Worm (Caenorhabditis elegans) whole organism, L1 larva: ENCODE data around the gene F22F4.9.

ENCODE experiments used
- C04F5.9 ChIP-seq: sonication (generic microtip); optimal IDR thresholded peaks from 2 replicates; lab custom pipeline; 2016; ENCODE audit warnings: missing genetic modification characterization, missing compliant biosample characterization
- C16A3.4 ChIP-seq: fragments of 150-350 bp; optimal IDR thresholded peaks from 2 replicates; lab custom pipeline; 2014; ENCODE audit warnings: missing biosample characterization, missing genetic modification characterization
- C34B4.2 ChIP-seq: sonication (generic microtip); optimal IDR thresholded peaks from 2 replicates; lab custom pipeline; 2017; ENCODE audit warnings: mild to moderate bottlenecking, missing genetic modification characterization, missing compliant biosample characterization
- Y116A8C.19 ChIP-seq: sonication (generic microtip); optimal IDR thresholded peaks from 2 replicates; lab custom pipeline; 2016; ENCODE audit warnings: missing compliant biosample characterization, missing genetic modification characterization, borderline replicate concordance
- aha-1 ChIP-seq: fragments of 150-350 bp; optimal IDR thresholded peaks from 2 replicates; lab custom pipeline; 2014; ENCODE audit warnings: missing biosample characterization, missing genetic modification characterization
- alr-1 ChIP-seq: fragments of 200-800 bp; sonication (Bioruptor generic); optimal IDR thresholded peaks from 2 replicates; lab custom pipeline; 2018; ENCODE audit warnings: borderline replicate concordance, mild to moderate bottlenecking, missing genetic modification characterization, missing compliant biosample characterization
- aly-2 ChIP-seq: fragments of 150-350 bp; optimal IDR thresholded peaks from 2 replicates; lab custom pipeline; 2014; ENCODE audit warnings: missing biosample characterization, missing genetic modification characterization
- ama-1 ChIP-seq: fragments of 150-350 bp; optimal IDR thresholded peaks from 2 replicates; lab custom pipeline; 2014
- blmp-1 ChIP-seq: fragments of 150-350 bp; optimal IDR thresholded peaks from 2 replicates; lab custom pipeline; 2014; ENCODE audit warnings: missing biosample characterization, missing genetic modification characterization
- ceh-82 ChIP-seq, 3 experiments: fragments of 150-350 bp in 1 of 3; sonication (generic microtip) in 2 of 3; optimal IDR thresholded peaks; 2 replicates each; lab custom pipeline; 2014 to 2017; ENCODE audit warnings: missing biosample characterization in 3 of 3, missing genetic modification characterization in 3 of 3
- ceh-88 ChIP-seq: fragments of 200-800 bp; sonication (Bioruptor generic); IDR thresholded peaks from 2 replicates; pipeline ENCODE4 v1.3.6; 2022; ENCODE audit warnings: missing genetic modification characterization, missing compliant biosample characterization
- dpl-1 ChIP-seq, 3 experiments: fragments of 150-350 bp in 2 of 3; sonication (generic microtip) in 1 of 3; optimal IDR thresholded peaks; 2 replicates each; lab custom pipeline; 2014 to 2017; ENCODE audit warnings: missing biosample characterization in 3 of 3, missing genetic modification characterization in 3 of 3, missing genetic modification reagents in 3 of 3
- efl-3 ChIP-seq: fragments of 200-800 bp; sonication (Bioruptor generic); optimal IDR thresholded peaks from 2 replicates; lab custom pipeline; 2018; ENCODE audit warnings: mild to moderate bottlenecking, missing genetic modification characterization, missing compliant biosample characterization
- egl-13 ChIP-seq: sonication (generic microtip); optimal IDR thresholded peaks from 2 replicates; lab custom pipeline; 2016; ENCODE audit warnings: missing genotype, missing genetic modification reagents, missing genetic modification characterization, missing compliant biosample characterization
- elt-2 ChIP-seq: sonication (generic microtip); optimal IDR thresholded peaks from 2 replicates; lab custom pipeline; 2016; ENCODE audit warnings: missing genetic modification characterization, mild to moderate bottlenecking, inconsistent platforms, missing compliant biosample characterization, missing genetic modification reagents
- elt-3 ChIP-seq, 6 experiments: fragments of 150-350 bp in 1 of 6; sonication (generic microtip); optimal IDR thresholded peaks; 2 replicates each; lab custom pipeline; 2017 to 2018; ENCODE audit warnings: missing biosample characterization in 6 of 6, missing genetic modification characterization in 6 of 6, inconsistent platforms in 1 of 6
- fkh-8 ChIP-seq: sonication (generic microtip); optimal IDR thresholded peaks from 2 replicates; lab custom pipeline; 2016; ENCODE audit warnings: mild to moderate bottlenecking, missing genetic modification characterization, missing compliant biosample characterization
- grh-1 ChIP-seq: fragments of 200-800 bp; sonication (Bioruptor generic); IDR thresholded peaks from 2 replicates; pipeline ENCODE4 v1.3.6; 2022; ENCODE audit warnings: missing genetic modification reagents, missing genetic modification characterization, missing compliant biosample characterization
- hlh-17 ChIP-seq: fragments of 200-800 bp; sonication (Bioruptor generic); optimal IDR thresholded peaks from 2 replicates; lab custom pipeline; 2018; ENCODE audit warnings: missing genetic modification characterization, mild to moderate bottlenecking, missing compliant biosample characterization, moderate library complexity, borderline replicate concordance
- hlh-4 ChIP-seq: sonication (generic microtip); optimal IDR thresholded peaks from 2 replicates; lab custom pipeline; 2016; ENCODE audit warnings: mild to moderate bottlenecking, missing genetic modification characterization, missing compliant biosample characterization
- hpl-2 ChIP-seq: fragments of 150-350 bp; optimal IDR thresholded peaks from 2 replicates; lab custom pipeline; 2014; ENCODE audit warnings: missing biosample characterization, missing genetic modification reagents, missing genetic modification characterization
- isw-1 ChIP-seq: fragments of 200-800 bp; sonication (Bioruptor generic); IDR thresholded peaks from 2 replicates; pipeline ENCODE4 v1.3.6; 2022; ENCODE audit warnings: missing genetic modification characterization, missing compliant biosample characterization
- jun-1 ChIP-seq: fragments of 150-350 bp; optimal IDR thresholded peaks from 2 replicates; lab custom pipeline; 2014; ENCODE audit warnings: missing biosample characterization, missing genetic modification reagents, missing genetic modification characterization
- lin-13 ChIP-seq: fragments of 150-350 bp; optimal IDR thresholded peaks from 2 replicates; lab custom pipeline; 2014; ENCODE audit warnings: missing biosample characterization, missing genetic modification reagents, missing genetic modification characterization
- lin-15B ChIP-seq: fragments of 150-350 bp; sonication (generic microtip); optimal IDR thresholded peaks from 3 replicates; lab custom pipeline; 2014; ENCODE audit warnings: missing biosample characterization, missing genetic modification characterization
- lin-39 ChIP-seq: fragments of 150-350 bp; optimal IDR thresholded peaks from 2 replicates; lab custom pipeline; 2014; ENCODE audit warnings: missing biosample characterization, missing genetic modification reagents, missing genetic modification characterization
- lsy-2 ChIP-seq, 2 experiments: fragments of 150-350 bp; optimal IDR thresholded peaks; 2 replicates each; lab custom pipeline; 2014; ENCODE audit warnings: missing biosample characterization in 2 of 2, missing genetic modification characterization in 2 of 2
- mab-9 ChIP-seq: fragments of 200-800 bp; sonication (Bioruptor generic); IDR thresholded peaks from 2 replicates; pipeline ENCODE4 v1.3.6; 2022; ENCODE audit warnings: missing genetic modification reagents, missing genetic modification characterization, missing compliant biosample characterization
- nhr-11 ChIP-seq: fragments of 150-350 bp; optimal IDR thresholded peaks from 2 replicates; lab custom pipeline; 2014; ENCODE audit warnings: missing biosample characterization, missing genetic modification characterization
- nhr-20 ChIP-seq: sonication (generic microtip); optimal IDR thresholded peaks from 2 replicates; lab custom pipeline; 2016; ENCODE audit warnings: mild to moderate bottlenecking, missing genetic modification characterization, missing compliant biosample characterization
- nhr-77 ChIP-seq: fragments of 150-350 bp; optimal IDR thresholded peaks from 2 replicates; lab custom pipeline; 2014; ENCODE audit warnings: missing biosample characterization, missing genetic modification characterization
- nhr-84 ChIP-seq: sonication (generic microtip); optimal IDR thresholded peaks from 2 replicates; lab custom pipeline; 2017; ENCODE audit warnings: missing biosample characterization, missing genetic modification characterization
- nhr-85 ChIP-seq: sonication (generic microtip); peaks from one replicate; lab custom pipeline; 2016; ENCODE audit warnings: missing genetic modification characterization, inconsistent platforms, missing compliant biosample characterization
- nhr-90 ChIP-seq: sonication (generic microtip); optimal IDR thresholded peaks from 2 replicates; lab custom pipeline; 2016; ENCODE audit warnings: mild to moderate bottlenecking, missing genetic modification characterization, missing compliant biosample characterization; ENCODE audit not compliant: poor library complexity
- pag-3 ChIP-seq: sonication (generic microtip); optimal IDR thresholded peaks from 2 replicates; lab custom pipeline; 2017; ENCODE audit warnings: missing genetic modification characterization, mild to moderate bottlenecking, missing compliant biosample characterization, antibody characterized with exemption, borderline replicate concordance; ENCODE audit not compliant: insufficient read depth
- pax-3 ChIP-seq: fragments of 200-800 bp; sonication (Bioruptor generic); optimal IDR thresholded peaks from 2 replicates; lab custom pipeline; 2018; ENCODE audit warnings: mild to moderate bottlenecking, missing genetic modification characterization, moderate library complexity, missing compliant biosample characterization
- rnt-1 ChIP-seq: sonication (generic microtip); optimal IDR thresholded peaks from 2 replicates; lab custom pipeline; 2016; ENCODE audit warnings: mild to moderate bottlenecking, missing genetic modification characterization, moderate library complexity, missing compliant biosample characterization
- snpc-4 ChIP-seq: fragments of 150-350 bp; optimal IDR thresholded peaks from 2 replicates; lab custom pipeline; 2014; ENCODE audit warnings: missing biosample characterization, missing genetic modification characterization
- sptf-1 ChIP-seq: fragments of 150-350 bp; optimal IDR thresholded peaks from 2 replicates; lab custom pipeline; 2014; ENCODE audit warnings: missing biosample characterization, missing genetic modification characterization
- sup-37 ChIP-seq: fragments of 200-800 bp; sonication (Bioruptor generic); optimal IDR thresholded peaks from 2 replicates; lab custom pipeline; 2018; ENCODE audit warnings: mild to moderate bottlenecking, missing genetic modification characterization, missing compliant biosample characterization
- swsn-7 ChIP-seq: sonication (generic microtip); optimal IDR thresholded peaks from 2 replicates; lab custom pipeline; 2016; ENCODE audit warnings: missing genetic modification characterization, missing compliant biosample characterization
- tlp-1 ChIP-seq: fragments of 150-350 bp; optimal IDR thresholded peaks from 2 replicates; lab custom pipeline; 2014; ENCODE audit warnings: missing biosample characterization, missing genetic modification characterization
- unc-130 ChIP-seq: fragments of 150-350 bp; optimal IDR thresholded peaks from 2 replicates; lab custom pipeline; 2017; ENCODE audit warnings: missing biosample characterization, missing genetic modification characterization, inconsistent platforms
- unc-98 ChIP-seq: fragments of 200-800 bp; sonication (Bioruptor generic); IDR thresholded peaks from 2 replicates; pipeline ENCODE4 v1.3.6; 2022; ENCODE audit warnings: missing genetic modification characterization, missing compliant biosample characterization
- xbp-1 ChIP-seq: sonication (generic microtip); optimal IDR thresholded peaks from 2 replicates; lab custom pipeline; 2016; ENCODE audit warnings: missing genetic modification characterization, missing compliant biosample characterization
- zag-1 ChIP-seq: fragments of 150-350 bp; optimal IDR thresholded peaks from 2 replicates; lab custom pipeline; 2014; ENCODE audit warnings: missing biosample characterization, missing genetic modification characterization
- ztf-4 ChIP-seq: fragments of 150-350 bp; optimal IDR thresholded peaks from 2 replicates; lab custom pipeline; 2014; ENCODE audit warnings: missing biosample characterization, missing genetic modification characterization

F22F4.9 gene

DNA sequence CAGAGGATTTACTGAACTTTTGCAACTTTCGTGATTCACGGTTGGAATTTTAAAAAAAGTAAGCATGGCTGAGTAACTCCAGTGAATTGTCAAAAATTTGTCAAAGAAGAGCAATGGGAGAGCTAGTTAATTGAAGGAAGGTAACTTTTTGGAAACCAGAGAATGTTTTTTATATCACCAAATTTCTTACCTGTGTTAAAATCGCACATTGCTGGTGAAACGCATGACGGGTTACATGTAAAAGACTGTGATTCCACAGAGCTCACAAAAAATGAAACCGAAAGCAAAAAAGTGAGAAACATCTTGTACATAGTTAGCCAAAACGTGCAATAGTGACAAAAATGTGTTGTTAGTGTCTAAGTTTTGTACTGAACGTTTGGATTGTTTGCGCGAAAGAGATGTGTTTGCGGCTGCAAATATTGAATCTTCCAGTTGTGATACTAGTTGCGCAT lies at the start of gene F22F4.9:
Gene F22F4.9 (minus strand): TSS at position 402 of the 452 bp plus-strand sequence.
- TF ChIP-seq mab-9 (no peak), pax-3 (no peak), tlp-1 (no peak), hlh-17 (no peak), sptf-1 (tag; lab: Kevin White, UChicago) (no peak), ztf-4 (tag; lab: Kevin White, UChicago) (no peak), swsn-7 (no peak), aly-2 (tag; lab: Kevin White, UChicago) (no peak), aha-1 (no peak), dpl-1 (GFP tag; optimal IDR thresholded peaks at IDR 0.05; lab: Kevin White, UChicago) (no peak), pag-3 (no peak), hlh-4 (tag; lab: Kevin White, UChicago) (no peak), fkh-8 (no peak), unc-98 (no peak), nhr-84 (tag; lab: Kevin White, UChicago) (no peak), lin-15B (tag; lab: Kevin White, UChicago) (no peak), nhr-20 (tag; lab: Kevin White, UChicago) (no peak), unc-130 (tag; lab: Kevin White, UChicago) (no peak), sup-37 (GFP tag; lab: Kevin White, UChicago) (no peak), elt-3 (tag; optimal IDR thresholded peaks at IDR 0.05; lab: Kevin White, UChicago) (no peak)

DNA sequence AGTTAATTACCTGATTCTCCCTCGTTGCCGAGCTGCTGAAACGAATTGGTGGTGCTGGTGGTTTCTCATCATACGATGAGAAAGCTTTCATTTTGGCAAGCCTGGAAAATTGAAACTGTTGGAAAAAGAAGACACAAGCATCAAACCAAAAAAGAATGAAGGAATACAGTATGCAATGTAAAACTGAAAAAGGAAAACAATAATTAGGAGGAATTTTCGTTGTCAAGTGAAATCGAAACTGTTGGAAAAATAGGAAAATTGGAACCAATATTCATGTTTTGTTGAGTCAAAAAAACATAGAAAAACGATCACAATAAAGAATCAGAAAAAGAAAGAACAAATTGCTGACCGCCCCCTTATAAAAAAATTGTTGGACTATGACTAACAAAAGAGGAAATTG lies 49.2 kb upstream of the F22F4.9 start, which contains the start of gene pak-1:
Gene pak-1 (minus strand): TSS at position 101 of the 400 bp plus-strand sequence.
- no peak for TF ChIP-seq zag-1 (tag; lab: Kevin White, UChicago)
- TF ChIP-seq C04F5.9 (tag; lab: Kevin White, UChicago) = no peak
- TF ChIP-seq rnt-1 (tag; lab: Kevin White, UChicago) = no peak
- TF ChIP-seq egl-13 (tag; lab: Kevin White, UChicago) = no peak
- TF ChIP-seq nhr-90 (tag; lab: Kevin White, UChicago) = no peak
- no peak for TF ChIP-seq fkh-8
- no peak for TF ChIP-seq pag-3
- TF ChIP-seq C16A3.4 = no peak
- no peak for TF ChIP-seq jun-1 (tag; lab: Kevin White, UChicago)
- no peak for TF ChIP-seq ceh-82 (tag; optimal IDR thresholded peaks at IDR 0.05; lab: Kevin White, UChicago)
- TF ChIP-seq sptf-1 (tag; lab: Kevin White, UChicago) = no peak
- TF ChIP-seq nhr-11 = no peak
- TF ChIP-seq nhr-20 (tag; lab: Kevin White, UChicago) = no peak

DNA sequence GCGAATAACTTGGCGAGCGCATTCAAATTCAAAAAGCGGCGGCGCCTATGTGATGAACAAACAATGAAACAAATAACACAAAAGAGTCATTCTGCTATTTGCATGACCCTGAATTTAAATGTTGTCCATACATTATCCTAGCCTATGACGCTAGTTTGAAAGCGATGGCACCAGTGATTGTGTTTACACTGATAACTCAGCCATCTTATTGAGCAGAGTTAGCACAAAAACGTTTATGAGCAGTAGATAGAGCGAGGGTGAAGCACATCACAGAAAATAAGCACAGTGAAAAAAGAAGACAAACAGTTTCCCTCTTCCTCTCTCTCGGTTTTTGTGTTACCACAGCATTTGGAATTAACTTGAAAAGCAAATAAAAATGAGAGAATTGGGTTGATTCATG lies 44.0 kb upstream of the F22F4.9 start:
- TF ChIP-seq egl-13 (tag; lab: Kevin White, UChicago) (no peak), ztf-4 (tag; lab: Kevin White, UChicago) (no peak), unc-98 (no peak), sptf-1 (tag; lab: Kevin White, UChicago) (no peak), lin-15B (tag; lab: Kevin White, UChicago) (no peak), lin-13 (GFP tag; lab: Kevin White, UChicago) (no peak), ama-1 (lab: Kevin White, UChicago) (no peak), ceh-82 (tag; optimal IDR thresholded peaks at IDR 0.05; lab: Kevin White, UChicago) (no peak), lin-39 (no peak)

DNA sequence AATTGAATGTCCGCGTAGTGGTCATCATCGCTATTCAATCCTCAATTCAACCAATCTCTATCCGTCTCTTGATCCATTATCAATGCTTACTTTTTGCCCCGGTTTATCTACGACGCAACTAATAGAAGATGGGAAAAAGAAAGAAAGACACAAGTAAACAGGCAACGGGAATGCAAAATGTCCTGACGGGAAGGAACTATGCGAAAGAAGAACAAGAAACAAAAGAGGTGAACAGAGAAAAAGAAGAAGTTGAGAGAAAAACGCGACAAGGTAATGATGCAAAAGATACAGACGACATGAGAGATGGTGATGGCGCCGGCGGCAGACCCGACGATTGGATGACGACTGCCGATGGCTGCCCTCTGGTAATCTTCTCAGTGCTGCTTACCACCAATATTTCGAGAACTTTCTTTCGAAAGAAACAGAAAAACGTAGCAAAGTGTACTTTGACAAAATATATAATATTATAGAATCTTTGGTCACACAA lies 42.7 kb upstream of the F22F4.9 start:
- TF ChIP-seq C04F5.9 (tag; lab: Kevin White, UChicago) (no peak), C34B4.2 (no peak), efl-3 (GFP tag; lab: Kevin White, UChicago) (no peak), xbp-1 (tag; lab: Kevin White, UChicago) (peak; percentile 77), alr-1 (tag; lab: Kevin White, UChicago) (no peak), lin-13 (GFP tag; lab: Kevin White, UChicago) (peak; percentile 31), ceh-88 (no peak), elt-2 (tag; lab: Kevin White, UChicago) (peak; percentile 78), Y116A8C.19 (tag; lab: Kevin White, UChicago) (no peak), snpc-4 (no peak), lsy-2 (tag; optimal IDR thresholded peaks at IDR 0.05; lab: Kevin White, UChicago) (peak; percentile 60 to 85), grh-1 (GFP tag; lab: Robert Waterston, UW) (peak; percentile 53; the same call in 1 of the 2 replicates), pag-3 (peak; percentile 15), isw-1 (GFP tag; lab: Robert Waterston, UW) (no peak), blmp-1 (peak; percentile 91), nhr-77 (tag; lab: Kevin White, UChicago) (peak; percentile 68), nhr-85 (tag; lab: Kevin White, UChicago) (peak; percentile 94), hpl-2 (GFP tag; lab: Kevin White, UChicago) (no peak), nhr-20 (tag; lab: Kevin White, UChicago) (peak; percentile 94), C16A3.4 (peak; percentile 72), lin-15B (tag; lab: Kevin White, UChicago) (no peak)
